Worm (Caenorhabditis elegans): ENCODE measurements around the gene D1005.5.

ce11 chrX:1443556-1444243 lies 29.1 kb downstream of the D1005.5 start:
- TF ChIP-seq snpc-4 (tag; optimal IDR thresholded peaks at IDR 0.05) (no peak), mab-5 (tag; optimal IDR thresholded peaks at IDR 0.05) (no peak), ztf-11 (tag; optimal IDR thresholded peaks at IDR 0.05) (no peak), nhr-28 (tag; optimal IDR thresholded peaks at IDR 0.05) (no peak), unc-39 (tag; optimal IDR thresholded peaks at IDR 0.05) (no peak)

Measured in whole organism, mixed stage, embryonic.